Worm (Caenorhabditis elegans) whole organism, young adult: ENCODE results near the gene bicd-1.
"Not testable (repeated sequence)": the region's sequence is repeated elsewhere in the genome, so short reads cannot be mapped to it uniquely, and the experiment has no call there.

Experiments used
- C06A6.2 ChIP-seq: fragments of 200-800 bp; sonication (Bioruptor generic); conservative IDR thresholded peaks from 2 replicates; pipeline ENCODE4 v1.3.6; 2022; ENCODE audit warnings: missing genetic modification characterization, missing compliant biosample characterization
- D2030.7 ChIP-seq: fragments of 200-800 bp; sonication (Bioruptor generic); IDR thresholded peaks from 2 replicates; pipeline ENCODE4 v1.3.6; 2022; ENCODE audit warnings: missing genetic modification reagents, missing genetic modification characterization, missing compliant biosample characterization
- F33H1.4 ChIP-seq: fragments of 200-800 bp; sonication (Bioruptor generic); IDR thresholded peaks from 2 replicates; pipeline ENCODE4 v1.3.6; 2022; ENCODE audit warnings: missing genetic modification reagents, missing genetic modification characterization, missing compliant biosample characterization
- F39B2.1 ChIP-seq: fragments of 200-800 bp; sonication (Bioruptor generic); IDR thresholded peaks from 2 replicates; pipeline ENCODE4 v1.3.6; 2022; ENCODE audit warnings: missing genetic modification reagents, missing genetic modification characterization, missing compliant biosample characterization
- F49E8.2 ChIP-seq: sonication (generic microtip); optimal IDR thresholded peaks from 3 replicates; lab custom pipeline; 2017; ENCODE audit warnings: missing genetic modification characterization, mild to moderate bottlenecking, missing compliant biosample characterization, antibody characterized with exemption, moderate library complexity; ENCODE audit not compliant: insufficient read depth
- F57C9.4 ChIP-seq: sonication (generic microtip); optimal IDR thresholded peaks from 2 replicates; lab custom pipeline; 2017; ENCODE audit warnings: mild to moderate bottlenecking, missing genetic modification characterization, missing compliant biosample characterization
- Y67H2A.10 ChIP-seq: fragments of 200-800 bp; sonication (Bioruptor generic); conservative IDR thresholded peaks from 2 replicates; pipeline ENCODE4 v1.3.6; 2022; ENCODE audit warnings: missing genetic modification reagents, missing genetic modification characterization, missing compliant biosample characterization
- athp-1 ChIP-seq: sonication (generic microtip); optimal IDR thresholded peaks from 2 replicates; lab custom pipeline; 2017; ENCODE audit warnings: mild to moderate bottlenecking, missing genetic modification characterization, missing compliant biosample characterization
- bed-2 ChIP-seq: fragments of 200-800 bp; sonication (Bioruptor generic); IDR thresholded peaks from 2 replicates; pipeline ENCODE4 v1.3.6; 2022; ENCODE audit warnings: missing genetic modification reagents, missing genetic modification characterization, missing compliant biosample characterization
- cebp-1 ChIP-seq, 2 experiments: fragments of 200-800 bp in 1 of 2; sonication (Bioruptor generic) in 1 of 2; sonication (generic microtip) in 1 of 2; IDR thresholded peaks in 1 of 2; optimal IDR thresholded peaks in 1 of 2; 2 replicates each; pipeline versions ENCODE4 v1.3.6 to Lab custom; 2017 to 2022; ENCODE audit warnings: missing compliant biosample characterization in 2 of 2, missing genetic modification characterization in 2 of 2, mild to moderate bottlenecking in 1 of 2, missing genetic modification reagents in 1 of 2, moderate library complexity in 1 of 2
- ceh-27 ChIP-seq: fragments of 200-800 bp; sonication (Bioruptor generic); optimal IDR thresholded peaks from 2 replicates; lab custom pipeline; 2018; ENCODE audit warnings: mild to moderate bottlenecking, missing genetic modification characterization, moderate library complexity, missing compliant biosample characterization
- ceh-58 ChIP-seq: fragments of 200-800 bp; sonication (Bioruptor generic); IDR thresholded peaks from 2 replicates; pipeline ENCODE4 v1.3.6; 2022; ENCODE audit warnings: missing genetic modification characterization, missing compliant biosample characterization
- dox-1 ChIP-seq: fragments of 200-800 bp; sonication (Bioruptor generic); IDR thresholded peaks from 2 replicates; pipeline ENCODE4 v1.3.6; 2022; ENCODE audit warnings: missing genetic modification reagents, missing genetic modification characterization, missing compliant biosample characterization
- dpl-1 ChIP-seq: fragments of 150-350 bp; optimal IDR thresholded peaks from 2 replicates; lab custom pipeline; 2014; ENCODE audit warnings: missing biosample characterization, missing genetic modification reagents, missing genetic modification characterization
- efl-1 ChIP-seq: fragments of 150-350 bp; optimal IDR thresholded peaks from 2 replicates; lab custom pipeline; 2014; ENCODE audit warnings: missing biosample characterization, missing genetic modification reagents, missing genetic modification characterization
- egrh-3 ChIP-seq: fragments of 200-800 bp; sonication (Bioruptor generic); IDR thresholded peaks from 2 replicates; pipeline ENCODE4 v1.3.6; 2022; ENCODE audit warnings: missing genetic modification reagents, missing genetic modification characterization, missing compliant biosample characterization
- ekl-4 ChIP-seq: fragments of 200-800 bp; sonication (Bioruptor generic); IDR thresholded peaks from 2 replicates; pipeline ENCODE4 v1.3.6; 2022; ENCODE audit warnings: missing genetic modification reagents, missing genetic modification characterization, missing compliant biosample characterization
- hmg-1.2 ChIP-seq: fragments of 200-800 bp; sonication (Bioruptor generic); IDR thresholded peaks from 2 replicates; pipeline ENCODE4 v1.3.6; 2022; ENCODE audit warnings: missing genetic modification reagents, missing genetic modification characterization, missing compliant biosample characterization
- hrde-1 ChIP-seq: sonication (generic microtip); optimal IDR thresholded peaks from 2 replicates; lab custom pipeline; 2016; ENCODE audit warnings: missing genetic modification characterization, mild to moderate bottlenecking, missing compliant biosample characterization, moderate library complexity, missing genotype, missing genetic modification reagents, borderline replicate concordance
- lin-26 ChIP-seq: fragments of 200-800 bp; sonication (Bioruptor generic); IDR thresholded peaks from 2 replicates; pipeline ENCODE4 v1.3.6; 2022; ENCODE audit warnings: missing genetic modification reagents, missing genetic modification characterization, missing compliant biosample characterization
- lin-35 ChIP-seq, 3 experiments: fragments of 150-350 bp in 2 of 3; sonication (generic microtip) in 1 of 3; optimal IDR thresholded peaks; 2 replicates each; lab custom pipeline; 2014 to 2018; ENCODE audit warnings: missing biosample characterization in 3 of 3, missing genetic modification characterization in 3 of 3, missing genetic modification reagents in 3 of 3
- lin-54 ChIP-seq: fragments of 200-800 bp; sonication (Bioruptor generic); optimal IDR thresholded peaks from 2 replicates; lab custom pipeline; 2018; ENCODE audit warnings: mild to moderate bottlenecking, missing genetic modification characterization, missing compliant biosample characterization
- lsl-1 ChIP-seq: fragments of 200-800 bp; sonication (Bioruptor generic); optimal IDR thresholded peaks from 2 replicates; lab custom pipeline; 2018; ENCODE audit warnings: mild to moderate bottlenecking, missing genetic modification characterization, moderate library complexity, missing compliant biosample characterization
- madf-10 ChIP-seq: sonication (generic microtip); optimal IDR thresholded peaks from 2 replicates; lab custom pipeline; 2016; ENCODE audit warnings: mild to moderate bottlenecking, missing genetic modification characterization, missing compliant biosample characterization
- madf-6 ChIP-seq: fragments of 200-800 bp; sonication (Bioruptor generic); IDR thresholded peaks from 2 replicates; pipeline ENCODE4 v1.3.6; 2022; ENCODE audit warnings: missing genetic modification reagents, missing genetic modification characterization, missing compliant biosample characterization
- mcd-1 ChIP-seq: fragments of 200-800 bp; sonication (Bioruptor generic); IDR thresholded peaks from 2 replicates; pipeline ENCODE4 v1.3.6; 2022; ENCODE audit warnings: missing genetic modification reagents, missing genetic modification characterization, missing compliant biosample characterization
- pha-4 ChIP-seq: fragments of 150-350 bp; sonication (generic microtip); optimal IDR thresholded peaks from 2 replicates; lab custom pipeline; 2014; ENCODE audit warnings: missing biosample characterization, missing genetic modification reagents, missing genetic modification characterization
- rcor-1 ChIP-seq: fragments of 200-800 bp; sonication (Bioruptor generic); IDR thresholded peaks from 2 replicates; pipeline ENCODE4 v1.3.6; 2022; ENCODE audit warnings: missing genetic modification reagents, missing genetic modification characterization, missing compliant biosample characterization
- rpc-1 ChIP-seq, 2 experiments: fragments of 150-350 bp in 1 of 2; sonication (generic microtip) in 1 of 2; optimal IDR thresholded peaks; 2 replicates each; lab custom pipeline; 2014 to 2018; ENCODE audit warnings: missing biosample characterization in 1 of 2, missing genetic modification characterization in 1 of 2, missing genetic modification reagents in 1 of 2, missing genotype in 1 of 2
- snpc-1.3 ChIP-seq: sonication (generic microtip); optimal IDR thresholded peaks from 2 replicates; lab custom pipeline; 2017; ENCODE audit warnings: missing genetic modification characterization, mild to moderate bottlenecking, missing compliant biosample characterization, antibody characterized with exemption, moderate library complexity, missing genotype, missing genetic modification reagents; ENCODE audit not compliant: insufficient read depth
- snpc-3.4 ChIP-seq: sonication (generic microtip); optimal IDR thresholded peaks from 2 replicates; lab custom pipeline; 2017; ENCODE audit warnings: missing genetic modification characterization, mild to moderate bottlenecking, missing compliant biosample characterization, antibody characterized with exemption, moderate library complexity, missing genotype, missing genetic modification reagents
- snpc-4 ChIP-seq, 5 experiments: fragments of 150-350 bp in 1 of 5; sonication (generic microtip) in 4 of 5; optimal IDR thresholded peaks; 2 replicates each; lab custom pipeline; 2014 to 2018; ENCODE audit warnings: missing genetic modification characterization in 5 of 5, missing biosample characterization in 3 of 5, antibody characterized with exemption in 2 of 5, mild to moderate bottlenecking in 2 of 5, missing compliant biosample characterization in 2 of 5, missing genotype in 2 of 5, moderate library complexity in 2 of 5, missing genetic modification reagents in 1 of 5
- tbp1 ChIP-seq: fragments of 200-800 bp; sonication (Bioruptor generic); optimal IDR thresholded peaks from 2 replicates; lab custom pipeline; 2018; ENCODE audit warnings: mild to moderate bottlenecking, missing genetic modification characterization, missing compliant biosample characterization
- tbx-9 ChIP-seq: sonication (generic microtip); optimal IDR thresholded peaks from 2 replicates; lab custom pipeline; 2016; ENCODE audit warnings: borderline replicate concordance, missing genetic modification characterization, inconsistent platforms, missing compliant biosample characterization
- zfh-2 ChIP-seq: fragments of 200-800 bp; sonication (Bioruptor generic); conservative IDR thresholded peaks from 2 replicates; pipeline ENCODE4 v1.3.6; 2022; ENCODE audit warnings: missing genetic modification reagents, missing genetic modification characterization, missing compliant biosample characterization
- ztf-18 ChIP-seq: sonication (generic microtip); optimal IDR thresholded peaks from 2 replicates; lab custom pipeline; 2016; ENCODE audit warnings: missing genotype, mild to moderate bottlenecking, missing genetic modification characterization, missing compliant biosample characterization

The bicd-1 gene

DNA sequence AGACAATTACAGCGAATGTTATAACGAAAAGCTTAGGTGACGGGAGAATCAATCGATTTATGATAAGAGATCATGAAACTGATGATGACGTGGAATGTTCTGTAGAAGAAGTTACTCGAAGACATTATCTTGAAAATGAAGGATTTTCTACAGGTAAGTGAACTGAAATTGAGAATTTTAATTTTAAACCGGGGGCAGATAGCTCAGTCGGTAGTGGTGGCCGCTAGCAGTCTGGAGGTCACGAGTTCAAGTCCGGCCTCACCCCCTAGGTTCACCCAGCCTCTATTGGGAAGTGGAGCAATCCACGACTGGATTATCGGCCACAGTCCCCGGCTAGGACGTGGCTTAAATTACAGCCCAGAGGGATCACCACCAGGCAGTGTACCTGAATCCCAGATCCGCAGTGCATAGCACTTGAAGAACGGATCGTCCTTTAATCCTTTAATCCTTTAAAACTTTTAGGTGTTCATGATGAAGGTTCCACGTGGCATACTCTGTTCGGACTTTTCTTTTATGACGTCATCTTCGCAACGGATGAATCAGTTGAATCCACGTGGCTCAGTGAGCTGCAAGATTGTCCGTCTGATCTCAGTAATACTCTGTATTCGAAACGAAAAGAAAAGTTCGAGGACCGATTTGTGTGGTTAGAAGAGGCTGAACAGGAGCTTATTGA, 20.6 kb downstream of the bicd-1 start:
- TF ChIP-seq snpc-4 (GFP tag; optimal IDR thresholded peaks at IDR 0.05; lab: Kevin White, UChicago); rpc-1 (optimal IDR thresholded peaks at IDR 0.05; lab: Kevin White, UChicago): not testable (repeated sequence)
- TF ChIP-seq snpc-4 (tag; optimal IDR thresholded peaks at IDR 0.05; lab: Kevin White, UChicago) (peak in 1 of 4 experiments; percentile 5), rpc-1 (tag; optimal IDR thresholded peaks at IDR 0.05; lab: Kevin White, UChicago) (peak; percentile 57)

DNA sequence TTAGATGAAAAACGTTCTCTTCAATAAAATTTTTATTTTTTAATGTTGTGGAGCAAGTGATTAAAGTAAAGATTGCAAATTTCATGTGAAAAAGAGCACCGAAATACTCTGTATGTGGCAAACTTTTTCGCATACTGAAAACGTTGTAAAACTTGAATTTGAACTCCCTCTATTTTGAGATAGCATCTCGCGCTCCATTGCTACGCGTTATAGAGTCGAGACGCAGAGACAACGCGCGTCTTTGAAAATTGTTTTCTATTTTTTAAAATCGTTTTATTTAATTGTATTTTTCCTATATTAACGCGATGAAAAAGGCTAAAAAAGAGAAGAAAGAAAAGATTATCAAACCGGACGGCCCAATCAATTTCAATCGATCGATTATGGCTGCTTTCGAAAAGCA, 23.5 kb downstream of the bicd-1 start, which contains the start of gene fan-1:
TSS of gene fan-1 (plus strand) at position 78 of the 400 bp plus-strand sequence.
- TF ChIP-seq snpc-1.3 (peak; percentile 27), rcor-1 (GFP tag; lab: Robert Waterston, UW) (no peak), mcd-1 (peak; percentile 87), F33H1.4 (GFP tag; lab: Robert Waterston, UW) (peak; percentile 18; the same call in 1 of the 2 replicates), efl-1 (GFP tag; lab: Kevin White, UChicago) (peak; percentile 72), lin-54 (GFP tag; lab: Kevin White, UChicago) (peak; percentile 93), F49E8.2 (tag; lab: Kevin White, UChicago) (no peak), Y67H2A.10 (GFP tag; lab: Robert Waterston, UW) (no peak), madf-10 (no peak), F57C9.4 (tag; lab: Kevin White, UChicago) (no peak), D2030.7 (GFP tag; lab: Robert Waterston, UW) (no peak), hrde-1 (tag; lab: Kevin White, UChicago) (no peak), ztf-18 (no peak), lin-35 (GFP tag; optimal IDR thresholded peaks at IDR 0.05; lab: Kevin White, UChicago) (peak in 1 of 3 experiments; percentile 90), dpl-1 (GFP tag; lab: Kevin White, UChicago) (peak; percentile 52), hmg-1.2 (GFP tag; lab: Robert Waterston, UW) (peak; percentile 88), zfh-2 (GFP tag; lab: Robert Waterston, UW) (no peak), tbp1 (GFP tag; lab: Kevin White, UChicago) (peak; percentile 26), lsl-1 (GFP tag; lab: Kevin White, UChicago) (no peak), athp-1 (tag; lab: Kevin White, UChicago) (no peak), snpc-3.4 (tag; lab: Kevin White, UChicago) (peak; percentile 37), cebp-1 (GFP tag; IDR thresholded peaks at IDR 0.05; lab: Robert Waterston, UW) (no peak), cebp-1 (tag; optimal IDR thresholded peaks at IDR 0.05; lab: Kevin White, UChicago) (peak; percentile 37), snpc-4 (GFP tag; optimal IDR thresholded peaks at IDR 0.05; lab: Kevin White, UChicago) (no peak), snpc-4 (tag; optimal IDR thresholded peaks at IDR 0.05; lab: Kevin White, UChicago) (peak in 2 of 4 experiments; percentile 74 to 83)
- TF ChIP-seq, all 124 proteins: peak for 12

DNA sequence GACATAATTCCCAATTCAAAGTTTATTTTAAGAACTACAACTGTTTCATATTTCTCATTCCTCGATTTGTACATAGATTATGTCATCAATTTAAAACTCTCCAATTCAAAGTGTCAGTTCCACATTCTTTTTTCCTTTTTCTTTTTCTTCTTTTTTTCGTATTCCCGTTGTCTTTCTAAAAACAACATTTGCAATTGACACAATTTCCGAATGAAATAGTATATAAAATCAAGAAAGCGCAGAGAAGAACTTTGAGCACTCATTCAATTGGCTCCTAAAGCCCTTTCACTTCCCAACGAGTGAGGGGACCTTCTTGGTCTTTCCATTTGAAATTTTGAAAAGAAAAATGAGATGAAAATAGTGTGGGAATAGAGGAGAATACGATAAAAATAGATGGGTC, 24.7 kb downstream of the bicd-1 start:
- TF ChIP-seq F57C9.4 (tag; lab: Kevin White, UChicago), result no peak
- no peak for TF ChIP-seq ceh-27 (GFP tag; lab: Kevin White, UChicago)
- no peak for TF ChIP-seq lin-26
- no peak for TF ChIP-seq bed-2 (GFP tag; lab: Robert Waterston, UW)
- no peak for TF ChIP-seq madf-10
- no peak for TF ChIP-seq tbx-9 (tag; lab: Kevin White, UChicago)
- no peak for TF ChIP-seq athp-1 (tag; lab: Kevin White, UChicago)

DNA sequence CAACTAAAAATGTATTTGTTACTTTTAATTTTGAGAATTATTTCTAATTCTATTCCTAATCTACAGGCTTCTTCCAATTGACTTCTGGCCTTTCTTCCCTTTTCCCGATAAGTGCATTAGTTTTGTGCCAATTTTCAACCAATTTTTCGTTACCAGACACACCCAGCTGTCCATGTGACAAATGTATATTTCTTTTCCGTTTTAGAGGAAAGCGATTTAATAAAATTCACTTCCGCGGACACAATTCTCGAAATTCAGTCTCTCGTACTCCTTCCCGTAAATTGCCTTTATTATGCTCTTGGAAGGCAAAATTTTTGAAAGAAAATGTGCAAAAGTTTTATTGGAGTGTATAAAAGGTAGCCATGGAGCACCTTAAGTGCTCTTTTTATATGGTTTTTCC, 29.2 kb downstream of the bicd-1 start:
- TF ChIP-seq Y67H2A.10 (GFP tag; lab: Robert Waterston, UW) (no peak), madf-6 (GFP tag; lab: Robert Waterston, UW) (no peak), C06A6.2 (GFP tag; lab: Robert Waterston, UW) (no peak), pha-4 (tag; lab: Kevin White, UChicago) (no peak), F39B2.1 (GFP tag; lab: Robert Waterston, UW) (no peak), dox-1 (GFP tag; lab: Robert Waterston, UW) (no peak), ekl-4 (GFP tag; lab: Robert Waterston, UW) (no peak), ceh-58 (no peak), egrh-3 (GFP tag; lab: Robert Waterston, UW) (no peak), ceh-27 (GFP tag; lab: Kevin White, UChicago) (no peak)
